Fruit fly (Drosophila melanogaster): ENCODE data around the gene CG13625.
A peak's percentile ranks its signal among the peaks of the same experiment; 100 is the strongest.

Gene CG13625

DNA sequence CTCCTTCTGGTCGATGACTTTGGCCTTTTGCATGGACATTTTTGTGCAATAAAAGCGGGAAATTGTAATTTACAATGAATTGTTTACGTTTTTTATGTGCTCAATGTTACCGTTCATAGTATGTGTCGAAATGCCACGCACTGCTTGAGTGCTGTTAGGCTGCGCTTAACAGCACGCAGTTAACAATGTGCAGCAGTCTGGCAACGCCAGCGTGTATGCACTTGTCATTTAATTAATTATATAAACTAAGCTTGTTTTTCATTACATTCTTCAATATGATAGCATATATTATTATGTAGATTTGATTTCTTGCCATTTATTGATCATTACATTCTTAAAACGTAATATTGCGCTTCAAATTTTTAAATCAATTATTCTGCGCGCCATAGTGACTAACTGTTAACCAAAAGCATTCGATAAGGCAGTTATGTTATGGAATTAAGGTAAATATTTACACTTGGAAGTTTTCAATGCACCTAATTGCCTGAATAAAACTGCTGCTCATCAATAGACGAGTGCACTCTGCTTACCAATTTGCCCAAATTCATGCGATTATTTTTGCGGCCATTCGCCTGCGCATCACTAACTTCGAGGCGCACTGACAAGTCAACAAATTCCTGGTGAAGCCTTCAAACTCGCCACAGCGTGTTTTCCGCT is at the start of gene CG13625, which contains the start of gene mld (continued):
- peak; percentile 10 for TF ChIP-seq CG11504 (tag; optimal IDR thresholded peaks at IDR 0.05)
- no peak for TF ChIP-seq B-H1 (GFP tag; IDR thresholded peaks at IDR 0.05)
- peak; percentile 7 for TF ChIP-seq shn (GFP tag; optimal IDR thresholded peaks at IDR 0.05)
- peak; percentile 1 for TF ChIP-seq CG17359 (tag; optimal IDR thresholded peaks at IDR 0.05)
- TF ChIP-seq nau (GFP tag; optimal IDR thresholded peaks at IDR 0.05): no peak
- TF ChIP-seq dm (GFP tag; optimal IDR thresholded peaks at IDR 0.05): peak; percentile 17
- TF ChIP-seq Hr3 (GFP tag; optimal IDR thresholded peaks at IDR 0.05): no peak
- TF ChIP-seq cato (GFP tag; optimal IDR thresholded peaks at IDR 0.05; ENCODE audit: borderline replicate concordance): no peak
- no peak for TF ChIP-seq gsb (GFP tag; IDR thresholded peaks at IDR 0.05)
- peak; percentile 56 for TF ChIP-seq exex (tag; optimal IDR thresholded peaks at IDR 0.05)
- TF ChIP-seq CG10366 (GFP tag; IDR thresholded peaks at IDR 0.05): no peak
- peak; percentile 81 for TF ChIP-seq abd-A (tag; optimal IDR thresholded peaks at IDR 0.05)
- TF ChIP-seq Dad (GFP tag; optimal IDR thresholded peaks at IDR 0.05): peak; percentile 11
- no peak for TF ChIP-seq CG17802 (tag; optimal IDR thresholded peaks at IDR 0.05)
- no peak for TF ChIP-seq ara (GFP tag; IDR thresholded peaks at IDR 0.05)
- no peak for TF ChIP-seq eyg (GFP tag; optimal IDR thresholded peaks at IDR 0.05)
- no peak for TF ChIP-seq CG10462 (GFP tag; optimal IDR thresholded peaks at IDR 0.05)
- TF ChIP-seq crp (GFP tag; optimal IDR thresholded peaks at IDR 0.05): no peak
- no peak for TF ChIP-seq Fer2 (tag; optimal IDR thresholded peaks at IDR 0.05)
- TF ChIP-seq CG10431 (GFP tag; optimal IDR thresholded peaks at IDR 0.05): no peak
- TF ChIP-seq CG16813 (GFP tag; IDR thresholded peaks at IDR 0.05; ENCODE audit: partially characterized antibody): no peak
- no peak for TF ChIP-seq wek (GFP tag; optimal IDR thresholded peaks at IDR 0.05)
- peak; percentile 16 for TF ChIP-seq zfh2 (GFP tag; optimal IDR thresholded peaks at IDR 0.05)
- TF ChIP-seq Nf-YB (GFP tag; optimal IDR thresholded peaks at IDR 0.05): no peak
- no peak for TF ChIP-seq CG5180 (GFP tag; optimal IDR thresholded peaks at IDR 0.05)
- TF ChIP-seq CG30431 (GFP tag; optimal IDR thresholded peaks at IDR 0.05): no peak
- no peak for TF ChIP-seq CG14050 (GFP tag; IDR thresholded peaks at IDR 0.05)
- TF ChIP-seq CG31441 (GFP tag; IDR thresholded peaks at IDR 0.05): no peak
- TF ChIP-seq CG10979 (tag; optimal IDR thresholded peaks at IDR 0.05): no peak
- no peak for TF ChIP-seq row (GFP tag; IDR thresholded peaks at IDR 0.05)
- no peak for TF ChIP-seq CG7745 (tag; optimal IDR thresholded peaks at IDR 0.05)
- no peak for TF ChIP-seq Hmr (GFP tag; optimal IDR thresholded peaks at IDR 0.05)
- TF ChIP-seq MTF-1 (GFP tag; optimal IDR thresholded peaks at IDR 0.05; ENCODE audit: borderline replicate concordance): no peak
- no peak for TF ChIP-seq ranshi (GFP tag; IDR thresholded peaks at IDR 0.05)
- TF ChIP-seq scrt (GFP tag; optimal IDR thresholded peaks at IDR 0.05): no peak
- TF ChIP-seq Side (GFP tag; optimal IDR thresholded peaks at IDR 0.05): no peak
- no peak for TF ChIP-seq D (optimal IDR thresholded peaks at IDR 0.05)
- TF ChIP-seq D (GFP tag; optimal IDR thresholded peaks at IDR 0.05): no peak
- peak; percentile 27 for TF ChIP-seq CG13624 (GFP tag; optimal IDR thresholded peaks at IDR 0.05)
- peak; percentile 33 for TF ChIP-seq YL-1 (GFP tag; optimal IDR thresholded peaks at IDR 0.05)
- TF ChIP-seq hth (optimal IDR thresholded peaks at IDR 0.05): no peak
- no peak for TF ChIP-seq bsh (GFP tag; optimal IDR thresholded peaks at IDR 0.05)
- TF ChIP-seq CG4730 (GFP tag; IDR thresholded peaks at IDR 0.05): no peak
- no peak for TF ChIP-seq pho (GFP tag; optimal IDR thresholded peaks at IDR 0.05)
- no peak for TF ChIP-seq Bteb2 (GFP tag; optimal IDR thresholded peaks at IDR 0.05)
- TF ChIP-seq hkb (optimal IDR thresholded peaks at IDR 0.05): peak; percentile 36
- no peak for TF ChIP-seq hkb (GFP tag; IDR thresholded peaks at IDR 0.05)
- TF ChIP-seq gfzf (GFP tag; optimal IDR thresholded peaks at IDR 0.05): peak; percentile 80
- peak; percentile 3 for TF ChIP-seq CG18764 (GFP tag; optimal IDR thresholded peaks at IDR 0.05)
- no peak for TF ChIP-seq Mrtf (GFP tag; IDR thresholded peaks at IDR 0.05)
- no peak for TF ChIP-seq CG2875 (GFP tag; optimal IDR thresholded peaks at IDR 0.05)

All from whole organism, embryonic.